Fruit fly (Drosophila melanogaster) whole organism, pupa: ENCODE measurements around the gene ihog.

Experiments
- CG10348 ChIP-seq: fragments of 200-800 bp; sonication (Bioruptor generic); IDR thresholded peaks from 2 replicates; pipeline ENCODE4 v1.3.6; 2022; ENCODE audit warnings: missing biosample characterization, missing genetic modification characterization
- CG12605 ChIP-seq: fragments of 200-800 bp; sonication (Bioruptor generic); IDR thresholded peaks from 2 replicates; pipeline ENCODE4 v1.3.6; 2022; ENCODE audit warnings: missing biosample characterization, missing genetic modification characterization
- CG13204 ChIP-seq: fragments of 200-800 bp; sonication (Bioruptor generic); optimal IDR thresholded peaks from 2 replicates; lab custom pipeline; 2018; ENCODE audit warnings: missing biosample characterization, mild to moderate bottlenecking, missing genetic modification characterization, moderate library complexity
- CG14655 ChIP-seq: fragments of 200-800 bp; sonication (Bioruptor generic); optimal IDR thresholded peaks from 3 replicates; lab custom pipeline; 2017; ENCODE audit warnings: mild to moderate bottlenecking, missing biosample characterization, missing genetic modification reagents, missing genetic modification characterization
- CG15710 ChIP-seq: fragments of 200-800 bp; sonication (Bioruptor generic); optimal IDR thresholded peaks from 2 replicates; lab custom pipeline; 2018; ENCODE audit warnings: missing biosample characterization, mild to moderate bottlenecking, missing genetic modification characterization, moderate library complexity
- CG32121 ChIP-seq: fragments of 200-800 bp; sonication (Bioruptor generic); IDR thresholded peaks from 2 replicates; pipeline ENCODE4 v1.3.6; 2022; ENCODE audit warnings: missing biosample characterization, missing genetic modification characterization
- CG4496 ChIP-seq: fragments of 200-800 bp; sonication (Bioruptor generic); IDR thresholded peaks from 3 replicates; pipeline ENCODE4 v1.3.6; 2022; ENCODE audit warnings: missing biosample characterization, missing genetic modification characterization
- CG8159 ChIP-seq: fragments of 200-800 bp; sonication (Bioruptor generic); optimal IDR thresholded peaks from 3 replicates; lab custom pipeline; 2018; ENCODE audit warnings: missing biosample characterization, mild to moderate bottlenecking, missing genetic modification characterization, moderate library complexity
- CG8301 ChIP-seq: fragments of 200-800 bp; sonication (Bioruptor generic); optimal IDR thresholded peaks from 2 replicates; lab custom pipeline; 2018; ENCODE audit warnings: missing biosample characterization, mild to moderate bottlenecking, missing genetic modification characterization
- CG9948 ChIP-seq: fragments of 200-800 bp; sonication (Bioruptor generic); optimal IDR thresholded peaks from 2 replicates; lab custom pipeline; 2018; ENCODE audit warnings: missing biosample characterization, mild to moderate bottlenecking, missing genetic modification characterization, moderate library complexity
- EcR ChIP-seq: fragments of 200-800 bp; sonication (Bioruptor generic); optimal IDR thresholded peaks from 3 replicates; lab custom pipeline; 2019; ENCODE audit warnings: missing biosample characterization, missing genetic modification characterization, mild to moderate bottlenecking, moderate library complexity, missing genetic modification reagents
- Ets98B ChIP-seq: fragments of 200-800 bp; sonication (Bioruptor generic); IDR thresholded peaks from 2 replicates; pipeline ENCODE4 v1.3.6; 2022; ENCODE audit warnings: missing biosample characterization, missing genetic modification characterization
- Pif1A ChIP-seq: fragments of 200-800 bp; sonication (Bioruptor generic); optimal IDR thresholded peaks from 3 replicates; lab custom pipeline; 2016; ENCODE audit warnings: missing biosample characterization, missing genetic modification characterization
- Snoo ChIP-seq: fragments of 200-800 bp; sonication (Bioruptor generic); optimal IDR thresholded peaks from 3 replicates; lab custom pipeline; 2017; ENCODE audit warnings: missing biosample characterization, mild to moderate bottlenecking, missing genetic modification characterization, inconsistent platforms

- TF ChIP-seq EcR (GFP tag; lab: Kevin White, UChicago) = no peak
- TF ChIP-seq Pif1A = no peak
- TF ChIP-seq CG10348 = no peak
- no peak for TF ChIP-seq Ets98B (GFP tag; lab: Robert Waterston, UW)
- TF ChIP-seq CG9948 (tag; lab: Kevin White, UChicago) = no peak
- TF ChIP-seq CG14655 (GFP tag; lab: Kevin White, UChicago) = no peak
- no peak for TF ChIP-seq CG13204
- no peak for TF ChIP-seq CG8301 (tag; lab: Kevin White, UChicago)
- TF ChIP-seq Snoo (tag; lab: Kevin White, UChicago) = no peak
- no peak for TF ChIP-seq CG12605
- TF ChIP-seq CG8159 (tag; lab: Kevin White, UChicago) = no peak
- no peak for TF ChIP-seq CG15710 (tag; lab: Kevin White, UChicago)
- TF ChIP-seq CG4496 = no peak
- TF ChIP-seq CG32121 = no peak
Observed at dm6 chr2L:6970813-6971212, 22.2 kb upstream of the ihog start.
